Worm (Caenorhabditis elegans) whole organism, L2 larva: Measurements from ENCODE around the gene C17E7.13.

Experiments used
- ama-1 ChIP-seq: fragments of 150-350 bp; optimal IDR thresholded peaks from 2 replicates; lab custom pipeline; 2018; ENCODE audit warnings: inconsistent platforms
- nhr-11 ChIP-seq: fragments of 150-350 bp; optimal IDR thresholded peaks from 2 replicates; lab custom pipeline; 2014; ENCODE audit warnings: missing biosample characterization, missing genetic modification characterization
- nhr-21 ChIP-seq: fragments of 150-350 bp; optimal IDR thresholded peaks from 2 replicates; lab custom pipeline; 2014; ENCODE audit warnings: missing biosample characterization, missing genetic modification characterization
- sem-4 ChIP-seq: fragments of 150-350 bp; optimal IDR thresholded peaks from 2 replicates; lab custom pipeline; 2014; ENCODE audit warnings: missing biosample characterization, missing genetic modification reagents, missing genetic modification characterization
- snpc-4 ChIP-seq: fragments of 150-350 bp; optimal IDR thresholded peaks from 2 replicates; lab custom pipeline; 2014; ENCODE audit warnings: missing biosample characterization, missing genetic modification characterization
- ztf-11 ChIP-seq: sonication (generic microtip); optimal IDR thresholded peaks from 2 replicates; lab custom pipeline; 2017; ENCODE audit warnings: missing biosample characterization, missing genetic modification characterization

DNA sequence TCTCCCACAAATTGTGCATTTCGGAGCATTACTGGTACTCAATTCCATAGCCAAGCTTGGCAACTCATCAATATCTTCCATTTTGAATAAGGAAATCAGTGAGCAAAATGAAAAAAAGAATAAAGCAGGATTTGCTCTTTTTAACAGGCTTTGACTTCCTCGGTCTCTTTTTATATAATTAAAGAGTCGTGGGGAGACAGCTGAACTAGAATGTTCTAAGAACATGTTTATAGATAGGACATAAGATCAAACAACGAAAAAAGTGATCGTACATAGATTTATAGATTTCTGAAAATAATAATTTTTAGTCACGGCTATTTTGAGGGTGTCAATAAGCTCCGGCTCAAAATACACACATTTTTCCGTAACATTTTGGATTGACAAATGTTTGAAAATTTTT lies 29.0 kb downstream of the C17E7.13 start, which contains the start of gene nhr-189:
- TF ChIP-seq sem-4 (tag; lab: Kevin White, UChicago) = no peak
- no peak for TF ChIP-seq snpc-4
- TF ChIP-seq ztf-11 (tag; lab: Kevin White, UChicago) = no peak
- no peak for TF ChIP-seq ama-1 (lab: Kevin White, UChicago)
- TF ChIP-seq nhr-11 = no peak
- no peak for TF ChIP-seq nhr-21 (tag; lab: Kevin White, UChicago)
